Worm (Caenorhabditis elegans) whole organism, early embryonic: ENCODE measurements around the gene mam-1.

Source experiments
- B0310.2 ChIP-seq: sonication (generic microtip); optimal IDR thresholded peaks from 2 replicates; lab custom pipeline; 2016; ENCODE audit warnings: mild to moderate bottlenecking, missing genetic modification characterization, missing compliant biosample characterization
- aly-1 ChIP-seq: sonication (generic microtip); optimal IDR thresholded peaks from 2 replicates; lab custom pipeline; 2016; ENCODE audit warnings: missing genetic modification characterization, missing compliant biosample characterization
- ama-1 ChIP-seq: fragments of 150-350 bp; optimal IDR thresholded peaks from 2 replicates; lab custom pipeline; 2014
- ceh-36 ChIP-seq: sonication (generic microtip); optimal IDR thresholded peaks from 2 replicates; lab custom pipeline; 2016; ENCODE audit warnings: missing genetic modification characterization, inconsistent platforms, missing compliant biosample characterization
- ets-7 ChIP-seq: sonication (generic microtip); optimal IDR thresholded peaks from 2 replicates; lab custom pipeline; 2016; ENCODE audit warnings: missing genotype, missing genetic modification characterization, missing compliant biosample characterization
- flt-1 ChIP-seq: fragments of 200-800 bp; sonication (Bioruptor generic); IDR thresholded peaks from 2 replicates; pipeline ENCODE4 v1.3.6; 2022; ENCODE audit warnings: missing genetic modification characterization, missing compliant biosample characterization
- hmbx-1 ChIP-seq: sonication (generic microtip); optimal IDR thresholded peaks from 2 replicates; lab custom pipeline; 2016; ENCODE audit warnings: mild to moderate bottlenecking, missing genetic modification characterization, missing compliant biosample characterization
- hnd-1 ChIP-seq: sonication (generic microtip); optimal IDR thresholded peaks from 2 replicates; lab custom pipeline; 2016; ENCODE audit warnings: missing genetic modification characterization, missing compliant biosample characterization
- pes-1 ChIP-seq: fragments of 200-800 bp; sonication (Bioruptor generic); IDR thresholded peaks from 2 replicates; pipeline ENCODE4 v1.3.6; 2022; ENCODE audit warnings: missing genetic modification reagents, missing genetic modification characterization, missing compliant biosample characterization
- tbx-11 ChIP-seq: fragments of 200-800 bp; sonication (Bioruptor generic); IDR thresholded peaks from 2 replicates; pipeline ENCODE4 v1.3.6; 2022; ENCODE audit warnings: missing genetic modification characterization, missing compliant biosample characterization
- tbx-37 ChIP-seq: fragments of 200-800 bp; sonication (Bioruptor generic); conservative IDR thresholded peaks from 2 replicates; pipeline ENCODE4 v1.3.6; 2022; ENCODE audit warnings: missing genetic modification reagents, missing genetic modification characterization, missing compliant biosample characterization
- tra-4 ChIP-seq: sonication (generic microtip); optimal IDR thresholded peaks from 2 replicates; lab custom pipeline; 2017; ENCODE audit warnings: missing genetic modification characterization, missing compliant biosample characterization

DNA sequence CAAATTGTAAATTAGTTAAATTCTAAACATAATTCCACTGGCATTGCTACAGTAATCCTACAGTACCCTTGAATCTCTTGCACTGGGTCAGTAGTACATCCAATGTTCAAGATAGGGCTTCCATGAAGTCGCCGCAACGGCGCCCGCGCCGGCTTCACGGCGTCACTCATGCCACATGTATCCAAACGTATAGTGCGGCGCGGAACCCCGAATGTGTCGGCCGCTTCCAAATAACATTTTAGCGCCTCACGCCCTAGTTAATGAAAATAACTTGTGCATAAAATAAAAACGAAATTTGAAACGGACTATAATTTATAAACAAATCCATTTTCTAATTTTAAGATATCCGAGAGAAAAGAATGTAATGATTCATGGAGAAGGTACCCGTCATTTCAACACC is 47.8 kb upstream of the mam-1 start:
- TF ChIP-seq flt-1 (GFP tag; lab: Robert Waterston, UW) (no peak), hnd-1 (tag; lab: Kevin White, UChicago) (no peak), tbx-37 (GFP tag; lab: Robert Waterston, UW) (no peak), pes-1 (GFP tag; lab: Robert Waterston, UW) (no peak), ama-1 (lab: Kevin White, UChicago) (no peak), tra-4 (tag; lab: Kevin White, UChicago) (no peak), B0310.2 (tag; lab: Kevin White, UChicago) (no peak), ets-7 (tag; lab: Kevin White, UChicago) (no peak), aly-1 (tag; lab: Kevin White, UChicago) (no peak), ceh-36 (tag; lab: Kevin White, UChicago) (no peak), tbx-11 (GFP tag; lab: Robert Waterston, UW) (no peak), hmbx-1 (no peak)
